Worm (Caenorhabditis elegans): ENCODE results near the gene T20D4.15.

DNA sequence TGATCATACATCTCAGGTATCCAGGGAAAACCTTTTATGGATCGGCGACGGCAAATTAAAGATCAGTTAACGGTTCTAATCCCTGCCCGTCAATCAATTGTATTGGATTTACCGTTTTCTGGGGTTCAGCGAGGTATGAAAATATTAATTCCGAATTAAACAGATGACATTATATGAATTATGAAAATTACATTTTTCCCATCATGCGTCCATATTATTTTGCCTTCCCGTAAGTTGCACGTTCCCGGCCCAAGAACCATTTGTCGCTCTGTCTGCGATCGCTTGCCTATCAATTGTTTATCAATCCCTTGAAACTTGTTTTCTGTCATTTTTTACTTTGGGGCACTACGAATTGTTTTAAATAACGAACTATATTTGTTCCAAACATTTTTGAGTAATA, 32.9 kb downstream of the T20D4.15 start:
- TF ChIP-seq dao-5 (tag; optimal IDR thresholded peaks at IDR 0.05) (no peak), W03F9.2 (tag; optimal IDR thresholded peaks at IDR 0.05) (no peak), him-1 (tag; optimal IDR thresholded peaks at IDR 0.05) (no peak)
